Worm (Caenorhabditis elegans) whole organism, midembryonic: ENCODE data around the gene K03B4.9.

Experiments
- T22C8.4 ChIP-seq: fragments of 200-800 bp; sonication (Bioruptor generic); IDR thresholded peaks from 2 replicates; pipeline ENCODE4 v1.3.6; 2022; ENCODE audit warnings: missing genetic modification characterization, missing compliant biosample characterization
- cog-1 ChIP-seq: sonication (generic microtip); optimal IDR thresholded peaks from 2 replicates; lab custom pipeline; 2016; ENCODE audit warnings: missing genetic modification characterization, missing compliant biosample characterization
- flt-1 ChIP-seq: fragments of 200-800 bp; sonication (Bioruptor generic); IDR thresholded peaks from 2 replicates; pipeline ENCODE4 v1.3.6; 2022; ENCODE audit warnings: missing genetic modification characterization, missing compliant biosample characterization
- klf-2 ChIP-seq: fragments of 200-800 bp; sonication (Bioruptor generic); conservative IDR thresholded peaks from 2 replicates; pipeline ENCODE4 v1.3.6; 2022; ENCODE audit warnings: missing genetic modification reagents, missing genetic modification characterization, missing compliant biosample characterization
- med-1 ChIP-seq: sonication (generic microtip); optimal IDR thresholded peaks from 2 replicates; lab custom pipeline; 2017; ENCODE audit warnings: missing genetic modification characterization, mild to moderate bottlenecking, missing compliant biosample characterization, antibody characterized with exemption, missing genetic modification reagents; ENCODE audit not compliant: insufficient read depth
- ref-1 ChIP-seq: fragments of 200-800 bp; sonication (Bioruptor generic); conservative IDR thresholded peaks from 2 replicates; pipeline ENCODE4 v1.3.6; 2022; ENCODE audit warnings: missing genetic modification reagents, missing genetic modification characterization, missing compliant biosample characterization
- tab-1 ChIP-seq: fragments of 200-800 bp; sonication (Bioruptor generic); IDR thresholded peaks from 2 replicates; pipeline ENCODE4 v1.3.6; 2022; ENCODE audit warnings: missing genetic modification characterization, missing compliant biosample characterization
- ztf-23 ChIP-seq: fragments of 200-800 bp; sonication (Bioruptor generic); IDR thresholded peaks from 2 replicates; pipeline ENCODE4 v1.3.6; 2022; ENCODE audit warnings: missing genetic modification reagents, missing genetic modification characterization, missing compliant biosample characterization
- ztf-29 ChIP-seq: fragments of 200-800 bp; sonication (Bioruptor generic); IDR thresholded peaks from 2 replicates; pipeline ENCODE4 v1.3.6; 2022; ENCODE audit warnings: missing genetic modification reagents, missing genetic modification characterization, missing compliant biosample characterization

ce11 chrV:4667062-4667461, 5.3 kb downstream of the K03B4.9 start:
- TF ChIP-seq ref-1 (no peak), T22C8.4 (GFP tag; lab: Robert Waterston, UW) (no peak), ztf-23 (GFP tag; lab: Robert Waterston, UW) (no peak), flt-1 (GFP tag; lab: Robert Waterston, UW) (no peak), klf-2 (no peak), cog-1 (tag; lab: Kevin White, UChicago) (no peak), med-1 (GFP tag; lab: Kevin White, UChicago) (no peak), ztf-29 (no peak), tab-1 (GFP tag; lab: Robert Waterston, UW) (no peak)
